Worm (Caenorhabditis elegans): Measurements from ENCODE around the gene Y43F8C.23.

DNA sequence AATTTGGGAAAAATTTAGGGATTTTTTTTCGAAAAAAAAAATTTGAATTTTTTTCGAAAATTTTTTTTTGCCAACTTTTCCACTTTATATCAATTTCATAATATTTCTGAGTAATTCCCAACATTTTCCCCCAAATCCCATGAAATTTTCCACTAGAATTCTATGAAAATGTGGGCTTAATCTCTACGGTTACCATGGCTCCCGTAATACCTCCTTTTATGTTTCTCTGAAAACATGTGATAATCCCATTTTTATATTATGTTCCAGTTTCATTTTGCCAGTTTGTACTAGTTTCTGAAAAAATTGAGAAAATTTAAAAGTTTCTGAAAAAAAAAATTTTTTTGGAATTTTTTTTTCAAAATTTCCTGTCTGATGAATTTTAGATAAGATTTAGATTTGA lies 43.3 kb downstream of the Y43F8C.23 start:
- no peak for TF ChIP-seq skn-1 (tag; optimal IDR thresholded peaks at IDR 0.05)
- TF ChIP-seq nhr-10 (tag; optimal IDR thresholded peaks at IDR 0.05): no peak
- no peak for TF ChIP-seq snpc-4 (tag; optimal IDR thresholded peaks at IDR 0.05)
- TF ChIP-seq unc-62 (GFP tag; optimal IDR thresholded peaks at IDR 0.05): no peak
- TF ChIP-seq nhr-25 (tag; optimal IDR thresholded peaks at IDR 0.05): no peak

Measured in whole organism, L2 larva.